Worm (Caenorhabditis elegans): ENCODE data around the gene twf-2.

twf-2 gene

ce11 chrX:16440949-16441348 is 5.0 kb upstream of the twf-2 start (continued):
- TF ChIP-seq madf-3 (GFP tag; IDR thresholded peaks at IDR 0.05), result no peak
- TF ChIP-seq fkh-3 (tag; optimal IDR thresholded peaks at IDR 0.05), result no peak
- no peak for TF ChIP-seq athp-1 (tag; optimal IDR thresholded peaks at IDR 0.05)
- TF ChIP-seq hlh-26 (GFP tag; conservative IDR thresholded peaks at IDR 0.05), result no peak
- TF ChIP-seq cebp-2 (GFP tag; IDR thresholded peaks at IDR 0.05), result no peak
- no peak for TF ChIP-seq egrh-3 (GFP tag; IDR thresholded peaks at IDR 0.05)
- TF ChIP-seq rec-8 (tag; optimal IDR thresholded peaks at IDR 0.05), result no peak
- no peak for TF ChIP-seq ztf-22 (GFP tag; optimal IDR thresholded peaks at IDR 0.05)
- no peak for TF ChIP-seq chd-7 (tag; optimal IDR thresholded peaks at IDR 0.05)
- no peak for TF ChIP-seq snpc-4 (GFP tag; optimal IDR thresholded peaks at IDR 0.05)
- peak in 1 of 4 experiments; percentile 45 for TF ChIP-seq snpc-4 (tag; optimal IDR thresholded peaks at IDR 0.05)
- TF ChIP-seq Y56A3A.18 (GFP tag; IDR thresholded peaks at IDR 0.05), result no peak
- no peak for TF ChIP-seq aptf-2 (GFP tag; conservative IDR thresholded peaks at IDR 0.05)
- TF ChIP-seq nhr-80 (tag; optimal IDR thresholded peaks at IDR 0.05), result no peak
- no peak for TF ChIP-seq gei-17 (GFP tag; optimal IDR thresholded peaks at IDR 0.05)
- no peak for TF ChIP-seq nhr-179 (tag; optimal IDR thresholded peaks at IDR 0.05)
- TF ChIP-seq pha-4 (tag; optimal IDR thresholded peaks at IDR 0.05), result no peak
- no peak for TF ChIP-seq mcd-1 (GFP tag; IDR thresholded peaks at IDR 0.05)
- TF ChIP-seq Y53G8AR.9 (GFP tag; conservative IDR thresholded peaks at IDR 0.05), result 0 out of 2 replicates have a peak, but pooled peaks have one; percentile 46
- no peak for TF ChIP-seq hsf-1 (GFP tag; IDR thresholded peaks at IDR 0.05)
- TF ChIP-seq repo-1 (tag; optimal IDR thresholded peaks at IDR 0.05), result no peak
- no peak for TF ChIP-seq ztf-26 (tag; optimal IDR thresholded peaks at IDR 0.05)
- TF ChIP-seq ztf-18 (tag; optimal IDR thresholded peaks at IDR 0.05), result peak; percentile 9
- TF ChIP-seq attf-5 (GFP tag; optimal IDR thresholded peaks at IDR 0.05), result no peak
- TF ChIP-seq F55B11.4 (tag; optimal IDR thresholded peaks at IDR 0.05; ENCODE audit: borderline replicate concordance, insufficient read depth), result no peak
- no peak for TF ChIP-seq F33H1.4 (GFP tag; IDR thresholded peaks at IDR 0.05)
- TF ChIP-seq B0035.1 (tag; optimal IDR thresholded peaks at IDR 0.05), result no peak
- no peak for TF ChIP-seq K12H6.12 (tag; optimal IDR thresholded peaks at IDR 0.05)
- no peak for TF ChIP-seq efl-1 (GFP tag; optimal IDR thresholded peaks at IDR 0.05)
- no peak for TF ChIP-seq C17E4.6 (GFP tag; IDR thresholded peaks at IDR 0.05)
- TF ChIP-seq cebp-1 (GFP tag; IDR thresholded peaks at IDR 0.05), result no peak
- no peak for TF ChIP-seq cebp-1 (tag; optimal IDR thresholded peaks at IDR 0.05)
- TF ChIP-seq Y67H2A.10 (GFP tag; conservative IDR thresholded peaks at IDR 0.05), result no peak
- no peak for TF ChIP-seq lsl-1 (GFP tag; optimal IDR thresholded peaks at IDR 0.05)
- no peak for TF ChIP-seq pbrm-1 (GFP tag; IDR thresholded peaks at IDR 0.05)
- no peak for TF ChIP-seq attf-6 (GFP tag; IDR thresholded peaks at IDR 0.05)
- no peak for TF ChIP-seq madf-6 (GFP tag; IDR thresholded peaks at IDR 0.05)
- no peak for TF ChIP-seq attf-3 (GFP tag; conservative IDR thresholded peaks at IDR 0.05)
- TF ChIP-seq nfya-1 (tag; optimal IDR thresholded peaks at IDR 0.05; ENCODE audit: borderline replicate concordance, insufficient read depth), result no peak
- no peak for TF ChIP-seq Y53F4B.3 (GFP tag; IDR thresholded peaks at IDR 0.05)
- no peak for TF ChIP-seq F22D6.2 (tag; optimal IDR thresholded peaks at IDR 0.05)
- TF ChIP-seq K11D2.4 (GFP tag; IDR thresholded peaks at IDR 0.05), result no peak
- no peak for TF ChIP-seq tlf-1 (GFP tag; optimal IDR thresholded peaks at IDR 0.05)
- no peak for TF ChIP-seq lin-40 (tag; optimal IDR thresholded peaks at IDR 0.05)
- TF ChIP-seq dpl-1 (GFP tag; optimal IDR thresholded peaks at IDR 0.05), result no peak
- no peak for TF ChIP-seq tbx-9 (tag; optimal IDR thresholded peaks at IDR 0.05; ENCODE audit: borderline replicate concordance)
- no peak for TF ChIP-seq C06A6.2 (GFP tag; conservative IDR thresholded peaks at IDR 0.05)
- TF ChIP-seq ztf-28 (GFP tag; IDR thresholded peaks at IDR 0.05), result no peak
- no peak for TF ChIP-seq akir-1 (GFP tag; optimal IDR thresholded peaks at IDR 0.05)
- TF ChIP-seq ZK185.1 (tag; optimal IDR thresholded peaks at IDR 0.05; ENCODE audit: poor library complexity, severe bottlenecking), result no peak
